Worm (Caenorhabditis elegans) whole organism, L3 larva: ENCODE results near the gene cft-1.

ENCODE experiments used
- R02D3.7 ChIP-seq: fragments of 150-350 bp; optimal IDR thresholded peaks from 2 replicates; lab custom pipeline; 2014; ENCODE audit warnings: missing biosample characterization, missing genetic modification characterization
- ZK546.5 ChIP-seq: sonication (generic microtip); optimal IDR thresholded peaks from 2 replicates; lab custom pipeline; 2017; ENCODE audit warnings: missing biosample characterization, missing genetic modification characterization
- aly-2 ChIP-seq: fragments of 150-350 bp; optimal IDR thresholded peaks from 2 replicates; lab custom pipeline; 2014; ENCODE audit warnings: missing biosample characterization, missing genetic modification characterization
- ama-1 ChIP-seq: fragments of 150-350 bp; optimal IDR thresholded peaks from 2 replicates; lab custom pipeline; 2018
- ceh-16 ChIP-seq: sonication (generic microtip); optimal IDR thresholded peaks from 2 replicates; lab custom pipeline; 2017; ENCODE audit warnings: missing biosample characterization, missing genetic modification characterization
- ceh-28 ChIP-seq: fragments of 150-350 bp; optimal IDR thresholded peaks from 2 replicates; lab custom pipeline; 2014; ENCODE audit warnings: missing biosample characterization, missing genetic modification reagents, missing genetic modification characterization
- ceh-82 ChIP-seq: fragments of 150-350 bp; optimal IDR thresholded peaks from 2 replicates; lab custom pipeline; 2014; ENCODE audit warnings: missing biosample characterization, missing genetic modification characterization
- ceh-9 ChIP-seq: sonication (generic microtip); optimal IDR thresholded peaks from 2 replicates; lab custom pipeline; 2018; ENCODE audit warnings: missing biosample characterization, missing genetic modification characterization
- daf-12 ChIP-seq: fragments of 150-350 bp; optimal IDR thresholded peaks from 2 replicates; lab custom pipeline; 2014; ENCODE audit warnings: missing biosample characterization, missing genetic modification reagents, missing genetic modification characterization
- egl-27 ChIP-seq: sonication (generic microtip); optimal IDR thresholded peaks from 4 replicates; lab custom pipeline; 2017; ENCODE audit warnings: missing biosample characterization, missing genetic modification reagents, missing genetic modification characterization
- egl-5 ChIP-seq: fragments of 150-350 bp; optimal IDR thresholded peaks from 2 replicates; lab custom pipeline; 2017; ENCODE audit warnings: missing biosample characterization, missing genetic modification reagents, missing genetic modification characterization, inconsistent platforms
- elt-1 ChIP-seq: fragments of 150-350 bp; optimal IDR thresholded peaks from 2 replicates; lab custom pipeline; 2014; ENCODE audit warnings: missing biosample characterization, missing genetic modification characterization
- elt-2 ChIP-seq: sonication (generic microtip); optimal IDR thresholded peaks from 2 replicates; lab custom pipeline; 2016; ENCODE audit warnings: missing genetic modification reagents, mild to moderate bottlenecking, missing genetic modification characterization, missing compliant biosample characterization
- elt-3 ChIP-seq, 3 experiments: fragments of 150-350 bp in 1 of 3; sonication (generic microtip) in 2 of 3; optimal IDR thresholded peaks; 2 replicates in 2 of 3; 4 replicates in 1 of 3; lab custom pipeline; 2014 to 2017; ENCODE audit warnings: missing biosample characterization in 3 of 3, missing genetic modification characterization in 3 of 3
- eor-1 ChIP-seq, 2 experiments: fragments of 150-350 bp; optimal IDR thresholded peaks; 2 replicates each; lab custom pipeline; 2014 to 2018; ENCODE audit warnings: missing biosample characterization in 2 of 2, missing genetic modification characterization in 2 of 2
- fkh-10 ChIP-seq: sonication (generic microtip); optimal IDR thresholded peaks from 2 replicates; lab custom pipeline; 2017; ENCODE audit warnings: missing biosample characterization, missing genetic modification reagents, missing genetic modification characterization
- fkh-2 ChIP-seq: fragments of 150-350 bp; optimal IDR thresholded peaks from 2 replicates; lab custom pipeline; 2014; ENCODE audit warnings: missing biosample characterization, missing genetic modification reagents, missing genetic modification characterization
- fos-1 ChIP-seq: fragments of 150-350 bp; optimal IDR thresholded peaks from 2 replicates; lab custom pipeline; 2014; ENCODE audit warnings: missing biosample characterization, missing genetic modification characterization
- hmg-11 ChIP-seq: sonication (generic microtip); optimal IDR thresholded peaks from 2 replicates; lab custom pipeline; 2016; ENCODE audit warnings: missing genetic modification characterization, missing compliant biosample characterization
- jun-1 ChIP-seq: fragments of 150-350 bp; optimal IDR thresholded peaks from 2 replicates; lab custom pipeline; 2014; ENCODE audit warnings: missing biosample characterization, missing genetic modification reagents, missing genetic modification characterization
- lin-15B ChIP-seq: fragments of 150-350 bp; optimal IDR thresholded peaks from 2 replicates; lab custom pipeline; 2014; ENCODE audit warnings: missing biosample characterization, missing genetic modification characterization
- lin-39 ChIP-seq: fragments of 150-350 bp; optimal IDR thresholded peaks from 2 replicates; lab custom pipeline; 2018; ENCODE audit warnings: missing biosample characterization, missing genetic modification reagents, missing genetic modification characterization
- lsy-12 ChIP-seq: sonication (generic microtip); optimal IDR thresholded peaks from 2 replicates; lab custom pipeline; 2016; ENCODE audit warnings: mild to moderate bottlenecking, missing genetic modification characterization, missing compliant biosample characterization
- mdl-1 ChIP-seq: fragments of 150-350 bp; optimal IDR thresholded peaks from 2 replicates; lab custom pipeline; 2014; ENCODE audit warnings: missing biosample characterization, missing genetic modification characterization
- mml-1 ChIP-seq: fragments of 150-350 bp; sonication (generic microtip); optimal IDR thresholded peaks from 3 replicates; lab custom pipeline; 2014; ENCODE audit warnings: missing biosample characterization, missing genetic modification characterization
- nfya-1 ChIP-seq: sonication (generic microtip); optimal IDR thresholded peaks from 2 replicates; lab custom pipeline; 2017; ENCODE audit warnings: missing genetic modification characterization, mild to moderate bottlenecking, missing compliant biosample characterization, antibody characterized with exemption, moderate library complexity; ENCODE audit not compliant: insufficient read depth
- nhr-11 ChIP-seq: fragments of 150-350 bp; optimal IDR thresholded peaks from 2 replicates; lab custom pipeline; 2014; ENCODE audit warnings: missing biosample characterization, missing genetic modification characterization
- nhr-12 ChIP-seq: fragments of 150-350 bp; optimal IDR thresholded peaks from 2 replicates; lab custom pipeline; 2014; ENCODE audit warnings: missing biosample characterization, missing genetic modification characterization
- nhr-23 ChIP-seq: fragments of 150-350 bp; optimal IDR thresholded peaks from 2 replicates; lab custom pipeline; 2014; ENCODE audit warnings: missing biosample characterization, missing genetic modification reagents, missing genetic modification characterization
- nhr-237 ChIP-seq: fragments of 150-350 bp; optimal IDR thresholded peaks from 2 replicates; lab custom pipeline; 2014; ENCODE audit warnings: missing biosample characterization, missing genetic modification characterization
- nhr-25 ChIP-seq: sonication (generic microtip); optimal IDR thresholded peaks from 2 replicates; lab custom pipeline; 2017; ENCODE audit warnings: missing biosample characterization, missing genetic modification characterization
- nhr-28 ChIP-seq: fragments of 150-350 bp; optimal IDR thresholded peaks from 2 replicates; lab custom pipeline; 2014; ENCODE audit warnings: missing biosample characterization, missing genetic modification characterization
- nhr-43 ChIP-seq: sonication (generic microtip); optimal IDR thresholded peaks from 2 replicates; lab custom pipeline; 2016; ENCODE audit warnings: mild to moderate bottlenecking, missing genetic modification characterization, missing compliant biosample characterization; ENCODE audit not compliant: poor library complexity, severe bottlenecking
- nhr-67 ChIP-seq: fragments of 150-350 bp; optimal IDR thresholded peaks from 2 replicates; lab custom pipeline; 2014; ENCODE audit warnings: missing biosample characterization, missing genetic modification characterization
- nhr-76 ChIP-seq: fragments of 150-350 bp; sonication (generic microtip); optimal IDR thresholded peaks from 5 replicates; lab custom pipeline; 2014; ENCODE audit warnings: missing biosample characterization, missing genetic modification characterization
- nhr-77 ChIP-seq: fragments of 150-350 bp; optimal IDR thresholded peaks from 2 replicates; lab custom pipeline; 2014; ENCODE audit warnings: missing biosample characterization, missing genetic modification characterization
- pha-4 ChIP-seq: fragments of 150-350 bp; optimal IDR thresholded peaks from 2 replicates; lab custom pipeline; 2014; ENCODE audit warnings: missing biosample characterization, missing genetic modification reagents, missing genetic modification characterization
- pqm-1 ChIP-seq: fragments of 150-350 bp; optimal IDR thresholded peaks from 2 replicates; lab custom pipeline; 2017; ENCODE audit warnings: missing biosample characterization, missing genetic modification characterization, inconsistent platforms
- sea-2 ChIP-seq: fragments of 150-350 bp; sonication (generic microtip); optimal IDR thresholded peaks from 4 replicates; lab custom pipeline; 2014; ENCODE audit warnings: missing biosample characterization, missing genetic modification reagents, missing genetic modification characterization
- skn-1 ChIP-seq: fragments of 150-350 bp; optimal IDR thresholded peaks from 2 replicates; lab custom pipeline; 2014; ENCODE audit warnings: missing biosample characterization, missing genetic modification characterization
- snpc-4 ChIP-seq: fragments of 150-350 bp; optimal IDR thresholded peaks from 2 replicates; lab custom pipeline; 2014; ENCODE audit warnings: missing biosample characterization, missing genetic modification characterization
- tbx-2 ChIP-seq: sonication (generic microtip); optimal IDR thresholded peaks from 2 replicates; lab custom pipeline; 2016; ENCODE audit warnings: mild to moderate bottlenecking, missing genetic modification characterization, missing compliant biosample characterization
- unc-39 ChIP-seq: sonication (generic microtip); optimal IDR thresholded peaks from 4 replicates; lab custom pipeline; 2017; ENCODE audit warnings: missing biosample characterization, missing genetic modification characterization
- unc-62 ChIP-seq: fragments of 150-350 bp; sonication (generic microtip); optimal IDR thresholded peaks from 4 replicates; lab custom pipeline; 2014; ENCODE audit warnings: missing biosample characterization, missing genetic modification reagents, missing genetic modification characterization
- zag-1 ChIP-seq: fragments of 150-350 bp; optimal IDR thresholded peaks from 2 replicates; lab custom pipeline; 2014; ENCODE audit warnings: missing biosample characterization, missing genetic modification characterization
- ztf-11 ChIP-seq: fragments of 150-350 bp; optimal IDR thresholded peaks from 2 replicates; lab custom pipeline; 2014; ENCODE audit warnings: missing biosample characterization, missing genetic modification characterization
- ztf-4 ChIP-seq: fragments of 150-350 bp; optimal IDR thresholded peaks from 2 replicates; lab custom pipeline; 2014; ENCODE audit warnings: missing biosample characterization, missing genetic modification characterization

Gene cft-1

ce11 chrV:5579666-5580065 is 41.1 kb downstream of the cft-1 start:
- TF ChIP-seq nhr-237 (no peak), ceh-28 (no peak), ztf-11 (tag; lab: Kevin White, UChicago) (no peak), snpc-4 (tag; lab: Kevin White, UChicago) (no peak), aly-2 (tag; lab: Kevin White, UChicago) (no peak), elt-3 (tag; optimal IDR thresholded peaks at IDR 0.05; lab: Kevin White, UChicago) (no peak), nfya-1 (tag; lab: Kevin White, UChicago) (no peak), mml-1 (tag; lab: Kevin White, UChicago) (no peak), ceh-9 (no peak), egl-5 (tag; lab: Kevin White, UChicago) (no peak), fkh-2 (tag; lab: Kevin White, UChicago) (no peak), pqm-1 (tag; lab: Kevin White, UChicago) (no peak), ceh-82 (no peak), lin-39 (tag; lab: Kevin White, UChicago) (no peak), elt-1 (tag; lab: Kevin White, UChicago) (no peak), nhr-43 (tag; lab: Kevin White, UChicago) (no peak), ama-1 (no peak), fos-1 (no peak), nhr-25 (tag; lab: Kevin White, UChicago) (no peak)
- TF ChIP-seq, all 47 proteins: peak for 0

- no peak for TF ChIP-seq ZK546.5 (tag; lab: Kevin White, UChicago)
- no peak for TF ChIP-seq fkh-2 (tag; lab: Kevin White, UChicago)
- TF ChIP-seq egl-27 (tag; lab: Kevin White, UChicago), result no peak
- TF ChIP-seq unc-62, result no peak
- no peak for TF ChIP-seq ceh-16 (tag; lab: Kevin White, UChicago)
- TF ChIP-seq ztf-4 (tag; lab: Kevin White, UChicago), result no peak
- TF ChIP-seq elt-3 (tag; optimal IDR thresholded peaks at IDR 0.05; lab: Kevin White, UChicago), result no peak
- TF ChIP-seq nhr-76 (tag; lab: Kevin White, UChicago), result no peak
- TF ChIP-seq nhr-11 (tag; lab: Kevin White, UChicago), result peak; percentile 19
- no peak for TF ChIP-seq eor-1 (tag; optimal IDR thresholded peaks at IDR 0.05; lab: Kevin White, UChicago)
- no peak for TF ChIP-seq mdl-1
- peak; percentile 30 for TF ChIP-seq nhr-43 (tag; lab: Kevin White, UChicago)
- TF ChIP-seq nfya-1 (tag; lab: Kevin White, UChicago), result peak; percentile 92
- peak; percentile 84 for TF ChIP-seq hmg-11
- TF ChIP-seq nhr-237, result no peak
- no peak for TF ChIP-seq jun-1 (tag; lab: Kevin White, UChicago)
- peak; percentile 37 for TF ChIP-seq lin-15B
- TF ChIP-seq mml-1 (tag; lab: Kevin White, UChicago), result no peak
- TF ChIP-seq egl-5 (tag; lab: Kevin White, UChicago), result no peak
- TF ChIP-seq nhr-77 (tag; lab: Kevin White, UChicago), result no peak
- TF ChIP-seq ceh-28, result peak; percentile 82
- TF ChIP-seq lsy-12 (tag; lab: Kevin White, UChicago), result peak; percentile 40
- peak; percentile 47 for TF ChIP-seq nhr-23 (tag; lab: Kevin White, UChicago)
- no peak for TF ChIP-seq fkh-10
- TF ChIP-seq nhr-28 (tag; lab: Kevin White, UChicago), result no peak
- TF ChIP-seq skn-1 (tag; lab: Kevin White, UChicago), result no peak
- TF ChIP-seq ztf-11 (tag; lab: Kevin White, UChicago), result no peak
- TF ChIP-seq R02D3.7 (tag; lab: Kevin White, UChicago), result no peak
- TF ChIP-seq nhr-67, result no peak
- no peak for TF ChIP-seq tbx-2
- TF ChIP-seq zag-1 (tag; lab: Kevin White, UChicago), result no peak
- peak; percentile 48 for TF ChIP-seq ama-1
- no peak for TF ChIP-seq nhr-12 (tag; lab: Kevin White, UChicago)
- TF ChIP-seq pha-4 (tag; lab: Kevin White, UChicago), result peak; percentile 50
- no peak for TF ChIP-seq pqm-1 (tag; lab: Kevin White, UChicago)
- no peak for TF ChIP-seq unc-39
- no peak for TF ChIP-seq fos-1
- TF ChIP-seq elt-2, result peak; percentile 30
- TF ChIP-seq nhr-25 (tag; lab: Kevin White, UChicago), result peak; percentile 45
- no peak for TF ChIP-seq ceh-82
- TF ChIP-seq ceh-9, result no peak
- no peak for TF ChIP-seq daf-12 (tag; lab: Kevin White, UChicago)
- TF ChIP-seq elt-1 (tag; lab: Kevin White, UChicago), result no peak
- TF ChIP-seq lin-39 (tag; lab: Kevin White, UChicago), result peak; percentile 43
- no peak for TF ChIP-seq sea-2 (GFP tag; lab: Kevin White, UChicago)
- peak; percentile 65 for TF ChIP-seq snpc-4 (tag; lab: Kevin White, UChicago)
- TF ChIP-seq aly-2 (tag; lab: Kevin White, UChicago), result no peak
Measured at ce11 chrV:5580517-5580916, 41.9 kb downstream of the cft-1 start.
